Worm (Caenorhabditis elegans): Measurements from ENCODE around the gene flp-32.
A peak's percentile ranks its signal among the peaks of the same experiment; 100 is the strongest.

The flp-32 gene

ce11 chrX:15433487-15433886 lies at the start of gene flp-32:
flp-32 (plus strand) TSS chrX:15433787.
- no peak for TF ChIP-seq sem-2 (GFP tag; optimal IDR thresholded peaks at IDR 0.05)
- no peak for TF ChIP-seq nhr-12 (tag; optimal IDR thresholded peaks at IDR 0.05)
- no peak for TF ChIP-seq lsy-2 (tag; optimal IDR thresholded peaks at IDR 0.05)
- TF ChIP-seq ceh-39 (tag; optimal IDR thresholded peaks at IDR 0.05) = no peak
- no peak for TF ChIP-seq drap-1 (GFP tag; optimal IDR thresholded peaks at IDR 0.05)
- TF ChIP-seq cnd-1 (tag; optimal IDR thresholded peaks at IDR 0.05) = no peak
- no peak for TF ChIP-seq nhr-237 (tag; optimal IDR thresholded peaks at IDR 0.05)
- TF ChIP-seq zip-8 (tag; optimal IDR thresholded peaks at IDR 0.05) = no peak
- no peak for TF ChIP-seq ceh-43 (GFP tag; optimal IDR thresholded peaks at IDR 0.05)
- TF ChIP-seq mls-2 (tag; optimal IDR thresholded peaks at IDR 0.05) = no peak
- TF ChIP-seq nhr-28 (tag; optimal IDR thresholded peaks at IDR 0.05) = no peak
- TF ChIP-seq pha-4 (tag; optimal IDR thresholded peaks at IDR 0.05) = no peak
- no peak for TF ChIP-seq ham-2 (GFP tag; optimal IDR thresholded peaks at IDR 0.05)
- no peak for TF ChIP-seq unc-120 (tag; optimal IDR thresholded peaks at IDR 0.05; ENCODE audit: poor library complexity, severe bottlenecking)
- no peak for TF ChIP-seq ztf-11 (tag; optimal IDR thresholded peaks at IDR 0.05)

DNA sequence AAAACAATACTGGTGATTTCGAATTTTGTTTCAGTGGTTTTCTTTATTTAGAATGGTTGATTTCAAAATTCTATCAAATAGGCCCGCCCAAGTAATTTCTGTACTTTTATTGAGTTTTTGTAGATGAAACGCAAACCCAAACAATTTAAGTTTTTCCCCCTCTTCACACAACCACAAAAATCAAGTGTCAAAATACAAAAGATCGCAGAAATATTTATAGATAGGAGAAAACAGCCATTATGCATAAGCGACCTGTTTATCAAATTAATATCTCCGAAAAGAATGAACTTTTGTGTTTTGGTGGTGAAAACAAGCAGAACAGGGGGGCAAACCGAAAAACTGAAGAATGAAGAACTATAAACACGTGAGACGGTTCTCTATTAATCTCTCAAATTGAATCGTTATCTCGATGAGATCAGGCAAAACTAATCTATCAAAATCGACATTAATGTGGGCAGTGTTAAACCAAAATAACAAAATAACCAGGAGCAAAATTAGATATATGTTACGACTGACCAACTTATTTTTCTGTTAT lies 49.4 kb upstream of the flp-32 start:
- TF ChIP-seq nhr-76 (tag; optimal IDR thresholded peaks at IDR 0.05) (no peak), elt-1 (tag; optimal IDR thresholded peaks at IDR 0.05; ENCODE audit: borderline replicate concordance, insufficient read depth) (peak; percentile 44)

DNA sequence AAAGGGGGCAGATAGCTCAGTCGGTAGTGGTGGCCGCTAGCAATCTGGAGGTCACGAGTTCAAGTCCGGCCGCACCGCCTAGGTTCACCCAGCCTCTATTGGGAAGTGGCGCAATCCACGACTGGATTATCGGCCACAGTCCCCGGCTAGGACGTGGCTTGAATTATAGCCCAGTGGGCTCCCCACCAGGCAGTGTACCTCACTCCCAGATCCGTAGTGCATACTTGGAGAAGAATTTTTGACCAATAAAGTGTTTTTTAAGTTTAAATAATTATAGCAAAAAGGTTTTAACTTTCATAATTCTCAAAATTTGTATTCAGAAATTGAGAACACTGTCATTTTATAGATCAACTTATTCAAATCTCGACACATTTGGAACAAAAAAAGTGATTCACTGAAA lies 48.2 kb upstream of the flp-32 start:
- no peak for TF ChIP-seq mep-1 (tag; optimal IDR thresholded peaks at IDR 0.05)
- no peak for TF ChIP-seq ces-1 (GFP tag; optimal IDR thresholded peaks at IDR 0.05)
- TF ChIP-seq bed-3 (GFP tag; optimal IDR thresholded peaks at IDR 0.05) = no peak
- TF ChIP-seq drap-1 (GFP tag; optimal IDR thresholded peaks at IDR 0.05) = no peak
- no peak for TF ChIP-seq elt-3 (tag; optimal IDR thresholded peaks at IDR 0.05)
- TF ChIP-seq ztf-11 (tag; optimal IDR thresholded peaks at IDR 0.05) = no peak
- TF ChIP-seq tbx-8 (GFP tag; optimal IDR thresholded peaks at IDR 0.05) = no peak
- no peak for TF ChIP-seq nhr-76 (tag; optimal IDR thresholded peaks at IDR 0.05)
- TF ChIP-seq ceh-43 (GFP tag; optimal IDR thresholded peaks at IDR 0.05) = no peak
- TF ChIP-seq blmp-1 (tag; optimal IDR thresholded peaks at IDR 0.05) = no peak
- TF ChIP-seq sem-2 (GFP tag; optimal IDR thresholded peaks at IDR 0.05) = no peak
- no peak for TF ChIP-seq nhr-28 (tag; optimal IDR thresholded peaks at IDR 0.05)
- no peak for TF ChIP-seq hlh-1 (tag; optimal IDR thresholded peaks at IDR 0.05)
- TF ChIP-seq snpc-4 (tag; optimal IDR thresholded peaks at IDR 0.05) = no peak

- TF ChIP-seq cnd-1 (tag; optimal IDR thresholded peaks at IDR 0.05) (no peak), ceh-43 (GFP tag; optimal IDR thresholded peaks at IDR 0.05) (no peak), ceh-83 (GFP tag; optimal IDR thresholded peaks at IDR 0.05) (no peak), sptf-1 (tag; optimal IDR thresholded peaks at IDR 0.05) (peak; percentile 11), blmp-1 (tag; optimal IDR thresholded peaks at IDR 0.05) (no peak), drap-1 (GFP tag; optimal IDR thresholded peaks at IDR 0.05) (no peak), zip-8 (tag; optimal IDR thresholded peaks at IDR 0.05) (peak; percentile 42), nhr-12 (tag; optimal IDR thresholded peaks at IDR 0.05) (no peak), mep-1 (tag; optimal IDR thresholded peaks at IDR 0.05) (no peak), unc-39 (tag; optimal IDR thresholded peaks at IDR 0.05) (no peak), pha-4 (tag; optimal IDR thresholded peaks at IDR 0.05) (no peak), ces-1 (GFP tag; optimal IDR thresholded peaks at IDR 0.05) (peak; percentile 30), mab-5 (tag; optimal IDR thresholded peaks at IDR 0.05) (no peak), M03D4.4 (tag; optimal IDR thresholded peaks at IDR 0.05) (no peak)
Observed at ce11 chrX:15385807-15386349, 47.7 kb upstream of the flp-32 start.

- TF ChIP-seq lin-13 (tag; optimal IDR thresholded peaks at IDR 0.05) (no peak), blmp-1 (tag; optimal IDR thresholded peaks at IDR 0.05) (no peak), lsy-2 (tag; optimal IDR thresholded peaks at IDR 0.05) (no peak), bed-3 (GFP tag; optimal IDR thresholded peaks at IDR 0.05) (no peak), unc-120 (tag; optimal IDR thresholded peaks at IDR 0.05; ENCODE audit: poor library complexity, severe bottlenecking) (no peak), zip-8 (tag; optimal IDR thresholded peaks at IDR 0.05) (no peak), M03D4.4 (tag; optimal IDR thresholded peaks at IDR 0.05) (no peak), cnd-1 (tag; optimal IDR thresholded peaks at IDR 0.05) (no peak), nhr-2 (tag; optimal IDR thresholded peaks at IDR 0.05) (no peak), unc-62 (GFP tag; optimal IDR thresholded peaks at IDR 0.05) (no peak), nhr-12 (tag; optimal IDR thresholded peaks at IDR 0.05) (no peak), pha-4 (tag; optimal IDR thresholded peaks at IDR 0.05) (no peak), elt-3 (tag; optimal IDR thresholded peaks at IDR 0.05) (no peak), snpc-4 (tag; optimal IDR thresholded peaks at IDR 0.05) (no peak), sem-2 (GFP tag; optimal IDR thresholded peaks at IDR 0.05) (no peak), nhr-76 (tag; optimal IDR thresholded peaks at IDR 0.05) (no peak), ces-1 (GFP tag; optimal IDR thresholded peaks at IDR 0.05) (no peak), ceh-39 (tag; optimal IDR thresholded peaks at IDR 0.05) (no peak), mab-5 (tag; optimal IDR thresholded peaks at IDR 0.05) (no peak), mls-2 (tag; optimal IDR thresholded peaks at IDR 0.05) (no peak)
Observed at ce11 chrX:15388259-15388658, 45.3 kb upstream of the flp-32 start.
